Worm (Caenorhabditis elegans): ENCODE measurements around the gene gcy-20.

The gcy-20 gene

DNA sequence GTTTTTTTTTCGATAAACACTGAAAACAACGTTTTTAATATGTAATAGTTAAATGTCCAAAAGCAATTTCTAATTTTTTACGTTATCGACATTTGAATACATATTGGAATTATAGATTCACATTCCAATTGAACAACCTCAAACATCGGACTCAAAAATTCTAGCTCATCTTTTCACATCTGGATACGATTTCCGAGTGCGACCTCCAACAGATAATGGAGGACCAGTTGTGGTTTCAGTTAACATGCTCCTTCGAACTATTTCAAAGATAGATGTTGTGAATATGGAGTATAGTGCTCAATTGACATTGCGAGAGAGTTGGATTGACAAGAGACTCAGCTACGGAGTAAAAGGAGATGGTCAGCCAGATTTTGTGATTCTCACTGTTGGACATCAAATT lies 33.6 kb downstream of the gcy-20 start:
- TF ChIP-seq tab-1 (GFP tag; IDR thresholded peaks at IDR 0.05) (no peak), cog-1 (tag; optimal IDR thresholded peaks at IDR 0.05) (no peak), ztf-29 (GFP tag; IDR thresholded peaks at IDR 0.05) (no peak), med-1 (GFP tag; optimal IDR thresholded peaks at IDR 0.05; ENCODE audit: insufficient read depth) (no peak), ztf-23 (GFP tag; IDR thresholded peaks at IDR 0.05) (no peak), ref-1 (GFP tag; conservative IDR thresholded peaks at IDR 0.05) (no peak), T22C8.4 (GFP tag; IDR thresholded peaks at IDR 0.05) (no peak)

DNA sequence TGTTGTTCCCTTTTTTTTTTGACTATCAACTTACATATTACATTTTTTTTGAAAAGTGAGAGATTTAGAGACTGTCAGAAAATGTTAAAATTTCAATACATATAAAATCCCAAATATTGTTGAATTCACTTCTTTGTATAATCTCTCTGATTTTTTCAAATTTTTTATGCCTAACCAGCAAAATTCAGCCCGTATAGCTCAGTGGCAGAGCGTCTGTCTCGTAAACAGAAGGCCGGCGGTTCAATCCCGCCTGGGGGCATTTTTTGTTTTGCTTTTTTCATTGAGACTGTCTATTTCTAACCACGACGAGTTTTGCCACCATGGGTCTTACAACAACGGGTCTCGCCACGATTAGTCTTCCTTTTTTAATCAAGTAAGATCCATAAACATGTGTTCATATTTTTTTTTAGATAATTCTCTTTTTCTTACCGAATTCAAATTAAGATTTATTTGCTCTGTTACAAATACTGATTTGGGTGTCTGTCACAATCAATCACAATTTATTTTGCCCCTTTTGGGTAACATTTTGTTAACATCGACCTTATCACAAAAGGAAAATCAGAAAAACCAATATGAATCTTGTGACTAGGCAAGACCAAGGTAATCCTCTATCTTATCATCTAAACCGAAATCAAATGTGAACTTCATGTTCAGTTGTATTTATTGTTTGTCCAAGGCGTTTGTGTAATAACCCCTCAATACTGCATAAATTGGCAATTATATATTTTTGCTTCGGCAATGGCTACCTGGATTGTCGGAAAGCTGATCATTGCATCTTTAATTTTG lies 34.4 kb downstream of the gcy-20 start, which contains the start of gene glc-1:
Gene glc-1 (plus strand): TSS at position 663 of the 786 bp plus-strand sequence.
- TF ChIP-seq ztf-23 (GFP tag; IDR thresholded peaks at IDR 0.05) (no peak), T22C8.4 (GFP tag; IDR thresholded peaks at IDR 0.05) (no peak), klf-2 (GFP tag; conservative IDR thresholded peaks at IDR 0.05) (no peak)

ce11 chrV:16218522-16218921 lies 35.1 kb downstream of the gcy-20 start, which contains the start of gene F11A5.15:
F11A5.15 (minus strand) TSS chrV:16218622.
- TF ChIP-seq ref-1 (GFP tag; conservative IDR thresholded peaks at IDR 0.05): no peak
- TF ChIP-seq med-1 (GFP tag; optimal IDR thresholded peaks at IDR 0.05; ENCODE audit: insufficient read depth): no peak
- no peak for TF ChIP-seq T22C8.4 (GFP tag; IDR thresholded peaks at IDR 0.05)
- no peak for TF ChIP-seq tab-1 (GFP tag; IDR thresholded peaks at IDR 0.05)
- TF ChIP-seq ztf-29 (GFP tag; IDR thresholded peaks at IDR 0.05): no peak
- TF ChIP-seq flt-1 (GFP tag; IDR thresholded peaks at IDR 0.05): no peak
- TF ChIP-seq ztf-23 (GFP tag; IDR thresholded peaks at IDR 0.05): no peak
- TF ChIP-seq klf-2 (GFP tag; conservative IDR thresholded peaks at IDR 0.05): no peak
- no peak for TF ChIP-seq cog-1 (tag; optimal IDR thresholded peaks at IDR 0.05)

ce11 chrV:16214505-16214904 lies 39.1 kb downstream of the gcy-20 start, which contains the start of gene F11A5.9:
F11A5.9 (plus strand) TSS chrV:16214890.
- TF ChIP-seq tab-1 (GFP tag; IDR thresholded peaks at IDR 0.05): no peak
- TF ChIP-seq ref-1 (GFP tag; conservative IDR thresholded peaks at IDR 0.05): no peak
- no peak for TF ChIP-seq ztf-29 (GFP tag; IDR thresholded peaks at IDR 0.05)
- no peak for TF ChIP-seq klf-2 (GFP tag; conservative IDR thresholded peaks at IDR 0.05)
- TF ChIP-seq med-1 (GFP tag; optimal IDR thresholded peaks at IDR 0.05; ENCODE audit: insufficient read depth): no peak
- TF ChIP-seq cog-1 (tag; optimal IDR thresholded peaks at IDR 0.05): no peak
- no peak for TF ChIP-seq flt-1 (GFP tag; IDR thresholded peaks at IDR 0.05)
- TF ChIP-seq ztf-23 (GFP tag; IDR thresholded peaks at IDR 0.05): no peak
- TF ChIP-seq T22C8.4 (GFP tag; IDR thresholded peaks at IDR 0.05): no peak

DNA sequence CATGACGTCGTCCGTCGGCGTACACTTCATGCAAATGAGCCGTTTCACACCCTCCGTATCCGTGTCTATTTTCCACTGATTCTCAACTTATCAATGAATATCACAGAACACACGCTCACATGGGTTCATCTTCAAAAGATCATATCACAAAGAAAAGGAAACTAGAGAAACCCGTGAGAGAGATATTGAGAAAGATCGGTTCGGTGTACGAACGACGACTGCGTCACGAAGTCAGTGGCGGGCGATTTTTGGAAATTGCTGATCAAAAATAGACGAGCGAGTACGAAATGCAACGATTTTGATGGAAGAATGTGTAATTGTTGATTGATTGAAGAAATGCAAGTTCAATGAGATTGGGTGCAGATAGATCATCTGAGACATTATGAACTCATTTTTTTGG lies 40.3 kb downstream of the gcy-20 start:
- TF ChIP-seq T22C8.4 (GFP tag; IDR thresholded peaks at IDR 0.05): no peak
- no peak for TF ChIP-seq ref-1 (GFP tag; conservative IDR thresholded peaks at IDR 0.05)
- TF ChIP-seq ztf-29 (GFP tag; IDR thresholded peaks at IDR 0.05): no peak
- no peak for TF ChIP-seq cog-1 (tag; optimal IDR thresholded peaks at IDR 0.05)
- no peak for TF ChIP-seq flt-1 (GFP tag; IDR thresholded peaks at IDR 0.05)
- TF ChIP-seq med-1 (GFP tag; optimal IDR thresholded peaks at IDR 0.05; ENCODE audit: insufficient read depth): no peak
- no peak for TF ChIP-seq tab-1 (GFP tag; IDR thresholded peaks at IDR 0.05)
- no peak for TF ChIP-seq ztf-23 (GFP tag; IDR thresholded peaks at IDR 0.05)
- TF ChIP-seq klf-2 (GFP tag; conservative IDR thresholded peaks at IDR 0.05): no peak

- TF ChIP-seq ztf-29 (GFP tag; IDR thresholded peaks at IDR 0.05) (no peak), tab-1 (GFP tag; IDR thresholded peaks at IDR 0.05) (no peak), T22C8.4 (GFP tag; IDR thresholded peaks at IDR 0.05) (no peak), ztf-23 (GFP tag; IDR thresholded peaks at IDR 0.05) (no peak), cog-1 (tag; optimal IDR thresholded peaks at IDR 0.05) (no peak), klf-2 (GFP tag; conservative IDR thresholded peaks at IDR 0.05) (no peak), flt-1 (GFP tag; IDR thresholded peaks at IDR 0.05) (no peak), ref-1 (GFP tag; conservative IDR thresholded peaks at IDR 0.05) (no peak), med-1 (GFP tag; optimal IDR thresholded peaks at IDR 0.05; ENCODE audit: insufficient read depth) (no peak)
Observed at ce11 chrV:16211713-16212112, 41.9 kb downstream of the gcy-20 start.

DNA sequence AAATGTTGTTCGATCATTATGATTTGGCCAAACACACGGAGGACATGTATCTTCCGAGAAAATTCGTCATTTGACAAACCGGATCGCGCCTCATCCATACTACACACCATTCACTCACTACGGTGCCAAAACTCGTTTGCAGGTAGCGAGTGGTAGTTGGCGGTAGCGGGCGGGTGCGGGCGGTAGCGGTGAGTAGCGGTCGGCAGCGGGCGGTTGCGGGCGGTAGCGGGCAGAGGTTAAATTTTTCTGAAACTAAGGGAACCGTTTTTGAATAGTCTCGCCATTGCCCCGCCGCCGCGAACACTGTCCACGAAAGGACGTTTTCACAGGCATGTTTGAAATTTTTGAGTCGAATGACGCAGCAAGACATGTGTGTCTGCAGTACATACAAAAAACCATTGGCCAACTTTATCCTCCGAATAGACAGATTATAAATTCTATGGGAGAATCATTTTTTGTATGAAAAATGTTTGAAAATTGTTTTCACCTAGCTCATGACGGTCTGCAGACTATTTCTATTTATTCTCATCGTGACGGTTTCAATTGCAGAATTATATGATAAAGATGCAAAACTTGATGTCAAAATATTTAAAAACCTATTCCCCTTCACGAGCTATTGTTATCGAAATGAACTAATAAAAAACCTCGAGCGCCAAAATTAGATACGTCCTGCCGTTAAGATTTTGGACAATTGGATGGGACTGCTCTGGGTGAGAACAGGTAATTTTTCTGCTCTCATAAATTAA lies 43.2 kb downstream of the gcy-20 start, which contains the start of gene F11A5.16:
Gene F11A5.16 (plus strand): TSS at position 696 of the 746 bp plus-strand sequence.
- TF ChIP-seq flt-1 (GFP tag; IDR thresholded peaks at IDR 0.05): no peak
- no peak for TF ChIP-seq ztf-23 (GFP tag; IDR thresholded peaks at IDR 0.05)
- TF ChIP-seq tab-1 (GFP tag; IDR thresholded peaks at IDR 0.05): 0 out of 2 replicates have a peak, but pooled peaks have one; percentile 18

- no peak for TF ChIP-seq med-1 (GFP tag; optimal IDR thresholded peaks at IDR 0.05; ENCODE audit: insufficient read depth)
- no peak for TF ChIP-seq ref-1 (GFP tag; conservative IDR thresholded peaks at IDR 0.05)
- no peak for TF ChIP-seq ztf-29 (GFP tag; IDR thresholded peaks at IDR 0.05)
- no peak for TF ChIP-seq tab-1 (GFP tag; IDR thresholded peaks at IDR 0.05)
- TF ChIP-seq T22C8.4 (GFP tag; IDR thresholded peaks at IDR 0.05): no peak
- no peak for TF ChIP-seq cog-1 (tag; optimal IDR thresholded peaks at IDR 0.05)
- no peak for TF ChIP-seq ztf-23 (GFP tag; IDR thresholded peaks at IDR 0.05)
- no peak for TF ChIP-seq klf-2 (GFP tag; conservative IDR thresholded peaks at IDR 0.05)
- TF ChIP-seq flt-1 (GFP tag; IDR thresholded peaks at IDR 0.05): no peak
Observed at ce11 chrV:16209837-16210236, 43.8 kb downstream of the gcy-20 start, which contains the start of gene oac-15. oac-15 (minus strand) TSS chrV:16209937.

- no peak for TF ChIP-seq flt-1 (GFP tag; IDR thresholded peaks at IDR 0.05)
- TF ChIP-seq med-1 (GFP tag; optimal IDR thresholded peaks at IDR 0.05; ENCODE audit: insufficient read depth): no peak
- no peak for TF ChIP-seq cog-1 (tag; optimal IDR thresholded peaks at IDR 0.05)
- no peak for TF ChIP-seq ztf-29 (GFP tag; IDR thresholded peaks at IDR 0.05)
- TF ChIP-seq ref-1 (GFP tag; conservative IDR thresholded peaks at IDR 0.05): no peak
- no peak for TF ChIP-seq klf-2 (GFP tag; conservative IDR thresholded peaks at IDR 0.05)
- TF ChIP-seq tab-1 (GFP tag; IDR thresholded peaks at IDR 0.05): no peak
- no peak for TF ChIP-seq ztf-23 (GFP tag; IDR thresholded peaks at IDR 0.05)
- no peak for TF ChIP-seq T22C8.4 (GFP tag; IDR thresholded peaks at IDR 0.05)
Observed at ce11 chrV:16204888-16205287, 48.7 kb downstream of the gcy-20 start, which contains the start of gene irld-26. irld-26 (plus strand) TSS chrV:16205188.

Measured in whole organism, midembryonic.